Fruit fly (Drosophila melanogaster) whole organism, wandering third instar larva: ENCODE data around the gene CG15386.

Source experiments
- Abd-B ChIP-seq: fragments of >200 bp; optimal IDR thresholded peaks from 2 replicates; lab custom pipeline; 2017; ENCODE audit warnings: missing biosample characterization, missing genetic modification characterization
- CG32264 ChIP-seq: fragments of 200-800 bp; sonication (Bioruptor generic); optimal IDR thresholded peaks from 2 replicates; lab custom pipeline; 2016; ENCODE audit warnings: missing biosample characterization, missing genetic modification characterization
- CG9705 ChIP-seq: fragments of 200-800 bp; sonication (Bioruptor generic); optimal IDR thresholded peaks from 2 replicates; lab custom pipeline; 2018; ENCODE audit warnings: missing biosample characterization, mild to moderate bottlenecking, missing genetic modification characterization
- CrebA ChIP-seq: fragments of 200-800 bp; sonication (Bioruptor generic); optimal IDR thresholded peaks from 2 replicates; lab custom pipeline; 2016; ENCODE audit warnings: missing biosample characterization, mild to moderate bottlenecking, missing genetic modification characterization, borderline replicate concordance
- Dfd ChIP-seq: fragments of >200 bp; optimal IDR thresholded peaks from 2 replicates; lab custom pipeline; 2017; ENCODE audit warnings: missing biosample characterization, missing genetic modification characterization
- Dif ChIP-seq: fragments of 200-275, 200-300 bp; sonication (Bioruptor generic); optimal IDR thresholded peaks from 2 replicates; lab custom pipeline; 2018; ENCODE audit warnings: missing biosample characterization, missing genetic modification characterization; ENCODE audit not compliant: partially characterized antibody
- GATAd ChIP-seq: sonication (Bioruptor generic); optimal IDR thresholded peaks from 2 replicates; lab custom pipeline; 2016; ENCODE audit warnings: missing biosample characterization, missing genetic modification characterization
- Hnf4 ChIP-seq: fragments of 200-800 bp; sonication (Bioruptor generic); optimal IDR thresholded peaks from 2 replicates; lab custom pipeline; 2016; ENCODE audit warnings: missing biosample characterization, mild to moderate bottlenecking, missing genetic modification characterization
- Hr78 ChIP-seq: fragments of >200 bp; optimal IDR thresholded peaks from 2 replicates; lab custom pipeline; 2017; ENCODE audit warnings: missing biosample characterization, missing genetic modification characterization
- Hr83 ChIP-seq: fragments of 200-300 bp; sonication (Bioruptor generic); optimal IDR thresholded peaks from 2 replicates; lab custom pipeline; 2016; ENCODE audit warnings: missing biosample characterization, mild to moderate bottlenecking, missing genetic modification characterization, moderate library complexity; ENCODE audit not compliant: poor library complexity, severe bottlenecking
- Jra ChIP-seq: sonication (Bioruptor generic); optimal IDR thresholded peaks from 2 replicates; lab custom pipeline; 2016; ENCODE audit warnings: missing biosample characterization, missing genetic modification characterization
- Mio ChIP-seq: sonication (Bioruptor generic); optimal IDR thresholded peaks from 2 replicates; lab custom pipeline; 2016; ENCODE audit warnings: missing biosample characterization, missing genetic modification characterization
- OdsH ChIP-seq: fragments of 200-800 bp; sonication (Bioruptor generic); optimal IDR thresholded peaks from 2 replicates; lab custom pipeline; 2016; ENCODE audit warnings: missing biosample characterization, mild to moderate bottlenecking, missing genetic modification characterization
- Rel ChIP-seq, 2 experiments: fragments of 200-800 bp; sonication (Bioruptor generic) in 1 of 2; optimal IDR thresholded peaks; 2 replicates in 1 of 2; 3 replicates in 1 of 2; lab custom pipeline; 2016 to 2019; ENCODE audit warnings: mild to moderate bottlenecking in 2 of 2, missing biosample characterization in 2 of 2, missing genetic modification characterization in 2 of 2, moderate library complexity in 1 of 2
- Sp1 ChIP-seq: fragments of 200-800 bp; sonication (Bioruptor generic); optimal IDR thresholded peaks from 3 replicates; lab custom pipeline; 2019; ENCODE audit warnings: missing biosample characterization, mild to moderate bottlenecking, missing genetic modification characterization, moderate library complexity
- Vsx2 ChIP-seq: fragments of 200-300, 225-300 bp; sonication (Bioruptor generic); optimal IDR thresholded peaks from 2 replicates; lab custom pipeline; 2018; ENCODE audit warnings: missing biosample characterization, missing genetic modification characterization; ENCODE audit not compliant: partially characterized antibody
- br ChIP-seq: fragments of 200-800 bp; sonication (Bioruptor generic); optimal IDR thresholded peaks from 2 replicates; lab custom pipeline; 2016; ENCODE audit warnings: missing biosample characterization, missing genetic modification characterization
- dl ChIP-seq, 2 experiments: fragments of 175-275, 200-275 bp in 1 of 2; fragments of 200-275 bp in 1 of 2; sonication (Bioruptor generic); optimal IDR thresholded peaks; lab custom pipeline; 2018; ENCODE audit warnings: mild to moderate bottlenecking in 2 of 2, missing biosample characterization in 2 of 2, missing genetic modification characterization in 2 of 2, moderate library complexity in 2 of 2; ENCODE audit not compliant: partially characterized antibody in 2 of 2, insufficient read depth in 1 of 2
- dmrt93B ChIP-seq: fragments of 200-800 bp; sonication (Bioruptor generic); optimal IDR thresholded peaks from 2 replicates; lab custom pipeline; 2018; ENCODE audit warnings: missing biosample characterization, mild to moderate bottlenecking, missing genetic modification characterization
- dsf ChIP-seq: sonication (Bioruptor generic); optimal IDR thresholded peaks from 2 replicates; lab custom pipeline; 2016; ENCODE audit warnings: missing biosample characterization, missing genetic modification characterization, borderline replicate concordance
- ey ChIP-seq: fragments of 200-800 bp; sonication (Bioruptor generic); optimal IDR thresholded peaks from 2 replicates; lab custom pipeline; 2016; ENCODE audit warnings: missing biosample characterization, missing genetic modification characterization
- foxo ChIP-seq, 2 experiments: fragments of 200-800 bp; sonication (Bioruptor generic); optimal IDR thresholded peaks; 2 replicates in 1 of 2; 3 replicates in 1 of 2; lab custom pipeline; 2016 to 2017; ENCODE audit warnings: missing biosample characterization in 2 of 2, missing genetic modification characterization in 2 of 2
- fru ChIP-seq: fragments of 200-800 bp; sonication (Bioruptor generic); optimal IDR thresholded peaks from 3 replicates; lab custom pipeline; 2016; ENCODE audit warnings: missing biosample characterization, mild to moderate bottlenecking, missing genetic modification characterization
- h ChIP-seq: fragments of 200-800 bp; sonication (Bioruptor generic); optimal IDR thresholded peaks from 3 replicates; lab custom pipeline; 2016; ENCODE audit warnings: missing biosample characterization, mild to moderate bottlenecking, missing genetic modification characterization
- jim ChIP-seq: fragments of 175-275, 200-325 bp; sonication (Bioruptor generic); optimal IDR thresholded peaks from 2 replicates; lab custom pipeline; 2016; ENCODE audit warnings: missing biosample characterization, mild to moderate bottlenecking, missing genetic modification characterization
- lola ChIP-seq: fragments of >200 bp; optimal IDR thresholded peaks from 2 replicates; lab custom pipeline; 2017; ENCODE audit warnings: missing biosample characterization, missing genetic modification characterization
- pan ChIP-seq: fragments of >200 bp; optimal IDR thresholded peaks from 2 replicates; lab custom pipeline; 2017
- psq ChIP-seq: fragments of 200-800 bp; sonication (Bioruptor generic); optimal IDR thresholded peaks from 3 replicates; lab custom pipeline; 2017; ENCODE audit warnings: missing biosample characterization, mild to moderate bottlenecking, missing genetic modification characterization, moderate library complexity
- rgr ChIP-seq: fragments of 200-800 bp; sonication (Bioruptor generic); optimal IDR thresholded peaks from 3 replicates; lab custom pipeline; 2016; ENCODE audit warnings: missing biosample characterization, mild to moderate bottlenecking, missing genetic modification characterization
- sage ChIP-seq: fragments of 200-800 bp; sonication (Bioruptor generic); optimal IDR thresholded peaks from 2 replicates; lab custom pipeline; 2016; ENCODE audit warnings: missing biosample characterization, mild to moderate bottlenecking, missing genetic modification characterization
- sv ChIP-seq: fragments of 200-800 bp; sonication (Bioruptor generic); optimal IDR thresholded peaks from 3 replicates; lab custom pipeline; 2016; ENCODE audit warnings: missing biosample characterization, missing genetic modification characterization
- tai ChIP-seq: sonication (Bioruptor generic); optimal IDR thresholded peaks from 2 replicates; lab custom pipeline; 2016; ENCODE audit warnings: missing biosample characterization, missing genetic modification characterization
- usp ChIP-seq: fragments of >200 bp; optimal IDR thresholded peaks from 2 replicates; lab custom pipeline; 2017; ENCODE audit warnings: missing biosample characterization, missing genetic modification characterization
- woc ChIP-seq: sonication (Bioruptor generic); optimal IDR thresholded peaks from 2 replicates; lab custom pipeline; 2016; ENCODE audit warnings: missing biosample characterization, mild to moderate bottlenecking, missing genetic modification characterization

CG15386 gene

DNA sequence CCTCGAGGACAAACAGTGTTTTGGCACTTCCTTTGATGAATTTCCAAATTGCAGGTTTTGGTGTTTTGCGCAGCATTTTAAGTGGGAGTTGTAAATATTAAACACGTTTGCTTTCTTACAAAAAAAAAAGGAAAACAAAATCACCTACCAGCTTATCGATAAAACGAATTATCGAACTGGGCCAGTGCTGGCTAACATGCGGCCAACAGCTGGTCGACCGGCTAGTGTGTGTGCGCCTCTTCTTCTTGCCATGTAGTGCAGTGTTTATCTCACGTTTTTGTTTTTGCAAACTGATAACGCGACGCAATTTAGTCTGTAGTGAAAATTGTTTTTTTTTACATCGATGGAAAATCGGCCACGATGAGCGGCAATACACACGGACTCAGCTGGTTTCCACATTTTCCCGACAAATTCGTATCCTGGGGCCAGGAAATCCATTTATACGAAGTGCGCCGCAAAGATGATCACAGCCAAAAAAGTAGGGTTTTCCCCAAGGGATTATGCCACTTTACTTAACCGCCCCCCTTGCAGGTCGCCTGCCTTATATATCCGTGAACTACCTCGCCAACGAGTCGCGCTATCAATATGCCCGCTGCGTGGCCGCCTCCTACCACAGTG lies at the start of gene CG15386, which contains the start of the genes CG42371 and mio:
Gene CG15386, minus strand, starts transcription at position 180 of the 618 bp plus-strand sequence.
Gene CG42371, minus strand, starts transcription at position 180 of the 618 bp plus-strand sequence.
Gene mio, plus strand, starts transcription at position 224 of the 618 bp plus-strand sequence.
- no peak for TF ChIP-seq Vsx2
- no peak for TF ChIP-seq pan
- TF ChIP-seq Hr78 = no peak
- TF ChIP-seq dl (GFP tag; optimal IDR thresholded peaks at IDR 0.05; lab: Kevin White, UChicago; ENCODE audit: insufficient read depth in 1 of 2, partially characterized antibody in 2 of 2) = peak in 1 of 2 experiments; percentile 22
- TF ChIP-seq jim (GFP tag; lab: Kevin White, UChicago) = peak; percentile 70
- no peak for TF ChIP-seq Hnf4 (GFP tag; lab: Kevin White, UChicago)
- no peak for TF ChIP-seq tai (GFP tag; lab: Kevin White, UChicago)
- TF ChIP-seq Mio (GFP tag; lab: Kevin White, UChicago) = no peak
- TF ChIP-seq CG32264 = no peak
- no peak for TF ChIP-seq Jra (GFP tag; lab: Kevin White, UChicago)
- no peak for TF ChIP-seq dmrt93B
- no peak for TF ChIP-seq Abd-B (GFP tag; lab: Kevin White, UChicago)
- peak; percentile 5 for TF ChIP-seq ey
- peak; percentile 14 for TF ChIP-seq OdsH (GFP tag; lab: Kevin White, UChicago)
- TF ChIP-seq dsf (GFP tag; lab: Kevin White, UChicago) = no peak
- TF ChIP-seq usp (GFP tag; lab: Kevin White, UChicago) = no peak
- no peak for TF ChIP-seq sv (GFP tag; lab: Kevin White, UChicago)
- peak; percentile 55 for TF ChIP-seq br
- TF ChIP-seq Sp1 (GFP tag; lab: Kevin White, UChicago) = peak; percentile 32
- peak; percentile 40 for TF ChIP-seq h (GFP tag; lab: Kevin White, UChicago)
- TF ChIP-seq Dif (GFP tag; lab: Kevin White, UChicago) = peak; percentile 8
- TF ChIP-seq CrebA = no peak
- TF ChIP-seq Rel (GFP tag; optimal IDR thresholded peaks at IDR 0.05; lab: Kevin White, UChicago) = no peak
- peak; percentile 86 for TF ChIP-seq Rel (tag; optimal IDR thresholded peaks at IDR 0.05; lab: Kevin White, UChicago)
- TF ChIP-seq foxo (GFP tag; optimal IDR thresholded peaks at IDR 0.05; lab: Kevin White, UChicago) = peak in 1 of 2 experiments; percentile 41
- no peak for TF ChIP-seq woc
- TF ChIP-seq psq (GFP tag; lab: Kevin White, UChicago) = peak; percentile 5
- peak; percentile 83 for TF ChIP-seq Hr83
- no peak for TF ChIP-seq CG9705 (GFP tag; lab: Kevin White, UChicago)
- peak; percentile 52 for TF ChIP-seq rgr (GFP tag; lab: Kevin White, UChicago)
- TF ChIP-seq, all 38 proteins: peak for 13

DNA sequence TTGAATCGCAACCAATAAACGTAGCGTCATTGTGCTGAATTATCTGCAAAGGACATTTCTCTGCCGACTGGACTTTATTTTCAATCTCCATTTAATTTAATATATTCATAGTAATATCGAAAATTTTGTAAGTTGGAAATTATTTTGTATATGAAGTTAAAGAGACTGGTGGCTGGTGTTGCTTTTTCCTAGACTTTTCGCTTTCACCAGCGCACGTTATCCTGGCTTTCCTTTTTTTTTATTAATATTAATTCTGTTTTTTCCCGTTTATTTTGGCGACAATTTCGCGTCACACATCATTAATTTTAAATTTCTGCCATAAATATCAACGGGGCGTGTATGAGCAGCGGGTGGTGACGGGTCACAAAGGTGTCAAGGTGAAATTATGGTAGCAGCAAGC lies 48.2 kb upstream of the CG15386 start, which contains the start of gene CG34049:
Gene CG34049, minus strand, starts transcription at position 101 of the 400 bp plus-strand sequence.
- TF ChIP-seq GATAd (GFP tag; lab: Kevin White, UChicago) = no peak
- TF ChIP-seq CG9705 (GFP tag; lab: Kevin White, UChicago) = no peak
- TF ChIP-seq Sp1 (GFP tag; lab: Kevin White, UChicago) = no peak
- no peak for TF ChIP-seq fru
- no peak for TF ChIP-seq usp (GFP tag; lab: Kevin White, UChicago)
- no peak for TF ChIP-seq sage (GFP tag; lab: Kevin White, UChicago)
- TF ChIP-seq Jra (GFP tag; lab: Kevin White, UChicago) = no peak
- no peak for TF ChIP-seq h (GFP tag; lab: Kevin White, UChicago)
- no peak for TF ChIP-seq CG32264
- TF ChIP-seq, all 38 proteins: peak for 0

dm6 chr2L:2263142-2263541 lies 46.1 kb upstream of the CG15386 start, which contains the start of gene CG4270:
Gene CG4270 (plus strand): TSS chr2L:2263442.
- no peak for TF ChIP-seq lola
- TF ChIP-seq Mio (GFP tag; lab: Kevin White, UChicago) = no peak
- TF ChIP-seq GATAd (GFP tag; lab: Kevin White, UChicago) = no peak
- TF ChIP-seq dsf (GFP tag; lab: Kevin White, UChicago) = no peak
- no peak for TF ChIP-seq h (GFP tag; lab: Kevin White, UChicago)
- TF ChIP-seq woc = no peak

DNA sequence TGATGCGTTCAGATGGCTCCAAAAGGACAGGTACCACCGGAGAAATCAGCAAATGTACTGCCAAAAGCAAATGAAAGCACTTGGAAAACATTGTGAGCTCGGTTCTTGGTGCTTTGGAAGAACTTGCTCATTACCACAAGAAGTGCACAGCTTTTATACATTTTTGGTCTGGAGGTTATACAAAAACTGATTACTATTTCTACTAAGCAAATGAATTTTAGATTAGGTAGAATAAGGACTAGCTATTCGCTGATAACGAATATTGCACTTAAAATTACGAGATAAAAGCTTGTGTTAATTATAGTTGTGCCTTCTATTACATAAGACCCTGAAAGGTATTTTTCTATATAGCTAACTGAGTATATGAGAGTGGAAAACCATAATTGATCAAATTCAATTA lies 37.9 kb upstream of the CG15386 start, which contains the start of gene Send1:
Gene Send1, minus strand, starts transcription at position 101 of the 400 bp plus-strand sequence.
- TF ChIP-seq GATAd (GFP tag; lab: Kevin White, UChicago) (no peak), h (GFP tag; lab: Kevin White, UChicago) (no peak), Jra (GFP tag; lab: Kevin White, UChicago) (no peak), pan (no peak), ey (no peak), Sp1 (GFP tag; lab: Kevin White, UChicago) (no peak), sv (GFP tag; lab: Kevin White, UChicago) (no peak), Vsx2 (no peak), tai (GFP tag; lab: Kevin White, UChicago) (no peak), Dfd (GFP tag; lab: Kevin White, UChicago) (no peak), jim (GFP tag; lab: Kevin White, UChicago) (no peak), Hnf4 (GFP tag; lab: Kevin White, UChicago) (no peak), usp (GFP tag; lab: Kevin White, UChicago) (no peak)
